Worm (Caenorhabditis elegans): Measurements from ENCODE around the gene T27D12.1.

Gene T27D12.1

DNA sequence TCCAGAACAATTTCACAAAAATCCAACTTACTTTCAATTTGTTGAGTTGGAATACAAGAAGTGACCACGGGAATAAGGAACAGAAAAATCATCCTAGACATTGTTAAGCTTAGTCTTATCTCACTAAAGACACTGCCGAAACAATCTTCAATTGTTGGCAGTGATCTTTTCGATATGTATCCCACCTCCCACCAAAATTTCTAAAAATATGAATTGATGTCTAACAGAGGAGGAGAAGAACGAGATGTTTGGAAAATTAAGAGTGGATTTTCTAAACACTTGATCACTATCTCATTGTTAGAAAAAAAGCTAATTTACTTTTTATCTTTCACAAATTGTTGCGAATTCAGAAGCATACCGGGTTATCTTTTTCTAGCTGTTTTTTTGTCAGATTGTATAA lies 9.9 kb upstream of the T27D12.1 start, which contains the start of gene clec-144:
clec-144 (minus strand) TSS at position 101 of the 400 bp plus-strand sequence.
- TF ChIP-seq efl-1 (GFP tag; optimal IDR thresholded peaks at IDR 0.05) (no peak), T07F8.4 (tag; optimal IDR thresholded peaks at IDR 0.05) (no peak), lin-54 (GFP tag; optimal IDR thresholded peaks at IDR 0.05) (no peak), C06A6.2 (GFP tag; conservative IDR thresholded peaks at IDR 0.05) (no peak), F57C9.4 (tag; optimal IDR thresholded peaks at IDR 0.05) (no peak), F33H1.4 (GFP tag; IDR thresholded peaks at IDR 0.05) (no peak), snpc-4 (GFP tag; optimal IDR thresholded peaks at IDR 0.05) (no peak), snpc-4 (tag; optimal IDR thresholded peaks at IDR 0.05) (no peak), nfyb-1 (GFP tag; IDR thresholded peaks at IDR 0.05) (no peak), atf-7 (tag; optimal IDR thresholded peaks at IDR 0.05) (no peak), attf-6 (GFP tag; IDR thresholded peaks at IDR 0.05) (no peak), ZK185.1 (tag; optimal IDR thresholded peaks at IDR 0.05; ENCODE audit: poor library complexity, severe bottlenecking) (no peak), lir-1 (GFP tag; conservative IDR thresholded peaks at IDR 0.05) (no peak), egl-18 (GFP tag; IDR thresholded peaks at IDR 0.05) (no peak), B0261.1 (tag; optimal IDR thresholded peaks at IDR 0.05) (no peak), B0336.3 (GFP tag; IDR thresholded peaks at IDR 0.05) (no peak), unc-62 (GFP tag; optimal IDR thresholded peaks at IDR 0.05) (no peak), him-1 (tag; optimal IDR thresholded peaks at IDR 0.05) (no peak), let-607 (tag; optimal IDR thresholded peaks at IDR 0.05) (no peak), snpc-3.4 (tag; optimal IDR thresholded peaks at IDR 0.05) (no peak)

DNA sequence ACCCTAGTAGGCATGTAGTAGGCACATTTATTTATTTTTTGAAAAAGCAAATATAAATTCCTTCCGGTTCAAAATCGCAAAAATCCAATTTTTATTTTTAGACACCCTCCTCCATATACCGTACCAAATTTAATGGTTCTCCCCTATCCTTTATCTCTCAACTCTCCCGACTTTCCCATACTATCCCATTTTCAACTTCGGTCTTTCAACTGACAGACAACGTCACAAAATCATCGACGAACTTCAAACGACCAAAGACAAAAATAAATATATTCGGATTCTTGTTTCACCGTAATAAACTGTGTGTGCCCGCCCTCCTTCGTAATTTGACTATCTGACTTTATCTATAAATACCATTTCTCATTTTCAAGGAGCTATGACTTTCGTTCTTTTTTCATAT lies 7.2 kb upstream of the T27D12.1 start, which contains the start of gene T27D12.6:
T27D12.6 (plus strand) TSS at position 301 of the 400 bp plus-strand sequence.
- no peak for TF ChIP-seq ceh-91 (GFP tag; IDR thresholded peaks at IDR 0.05)
- TF ChIP-seq egl-18 (GFP tag; IDR thresholded peaks at IDR 0.05), result no peak
- TF ChIP-seq madf-8 (GFP tag; conservative IDR thresholded peaks at IDR 0.05), result no peak
- TF ChIP-seq rpc-1 (optimal IDR thresholded peaks at IDR 0.05), result no peak
- TF ChIP-seq rpc-1 (tag; optimal IDR thresholded peaks at IDR 0.05), result no peak
- no peak for TF ChIP-seq ztf-6 (GFP tag; IDR thresholded peaks at IDR 0.05)
- TF ChIP-seq F39B2.1 (GFP tag; IDR thresholded peaks at IDR 0.05), result no peak
- no peak for TF ChIP-seq F57C9.4 (tag; optimal IDR thresholded peaks at IDR 0.05)
- no peak for TF ChIP-seq madf-10 (tag; optimal IDR thresholded peaks at IDR 0.05)
- no peak for TF ChIP-seq F10E7.11 (tag; optimal IDR thresholded peaks at IDR 0.05)
- no peak for TF ChIP-seq nhr-179 (tag; optimal IDR thresholded peaks at IDR 0.05)
- TF ChIP-seq Y67H2A.10 (GFP tag; conservative IDR thresholded peaks at IDR 0.05), result no peak
- no peak for TF ChIP-seq let-526 (GFP tag; IDR thresholded peaks at IDR 0.05)
- no peak for TF ChIP-seq lin-54 (GFP tag; optimal IDR thresholded peaks at IDR 0.05)
- no peak for TF ChIP-seq pha-4 (tag; optimal IDR thresholded peaks at IDR 0.05)

DNA sequence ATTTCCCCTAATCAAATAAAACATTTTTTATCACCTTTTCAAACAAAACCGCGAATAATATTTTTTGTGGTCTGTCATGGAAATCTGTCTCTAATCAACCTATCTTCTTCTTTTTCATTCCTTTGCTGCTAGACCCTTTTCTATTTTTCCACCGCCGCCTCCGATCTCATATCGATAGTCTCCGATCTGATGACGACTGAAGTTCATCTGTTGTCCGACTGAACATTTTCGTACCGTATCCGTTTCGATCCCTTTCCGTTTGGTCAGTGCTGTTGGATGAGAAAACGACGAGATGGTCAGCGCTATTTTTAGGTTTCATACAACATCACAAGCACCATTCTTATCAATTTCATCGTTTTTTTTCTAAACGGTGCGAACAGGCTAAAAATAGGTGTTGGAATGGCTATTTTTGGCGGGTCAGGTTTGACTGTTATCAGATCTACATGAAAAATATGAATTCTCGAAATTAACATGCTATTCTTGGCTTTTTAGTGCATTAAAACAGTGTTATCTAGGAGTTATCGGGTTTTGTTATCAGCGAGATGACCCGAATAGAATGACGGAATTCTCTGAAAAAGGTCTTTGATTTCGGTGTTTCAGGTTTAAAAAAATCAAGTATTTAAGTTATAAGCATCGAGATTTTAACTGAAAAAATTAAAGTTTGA lies 5.7 kb upstream of the T27D12.1 start:
- no peak for TF ChIP-seq efl-1 (GFP tag; optimal IDR thresholded peaks at IDR 0.05)
- TF ChIP-seq nhr-80 (tag; optimal IDR thresholded peaks at IDR 0.05), result peak; percentile 19
- no peak for TF ChIP-seq madf-8 (GFP tag; conservative IDR thresholded peaks at IDR 0.05)
- no peak for TF ChIP-seq hsf-1 (GFP tag; IDR thresholded peaks at IDR 0.05)
- TF ChIP-seq hmg-1.2 (GFP tag; IDR thresholded peaks at IDR 0.05), result no peak
- no peak for TF ChIP-seq ztf-25 (GFP tag; IDR thresholded peaks at IDR 0.05)
- no peak for TF ChIP-seq dox-1 (GFP tag; IDR thresholded peaks at IDR 0.05)
- TF ChIP-seq rcor-1 (GFP tag; IDR thresholded peaks at IDR 0.05), result no peak
- peak; percentile 66 for TF ChIP-seq ztf-26 (tag; optimal IDR thresholded peaks at IDR 0.05)
- no peak for TF ChIP-seq egl-44 (GFP tag; IDR thresholded peaks at IDR 0.05)
- no peak for TF ChIP-seq madf-10 (tag; optimal IDR thresholded peaks at IDR 0.05)
- TF ChIP-seq him-1 (tag; optimal IDR thresholded peaks at IDR 0.05), result no peak
- no peak for TF ChIP-seq madf-6 (GFP tag; IDR thresholded peaks at IDR 0.05)
- no peak for TF ChIP-seq ztf-28 (GFP tag; IDR thresholded peaks at IDR 0.05)
- TF ChIP-seq K11D2.4 (GFP tag; IDR thresholded peaks at IDR 0.05), result 0 out of 2 replicates have a peak, but pooled peaks have one; percentile 25
- TF ChIP-seq mes-4 (tag; optimal IDR thresholded peaks at IDR 0.05), result no peak
- peak; percentile 11 for TF ChIP-seq F22D6.2 (tag; optimal IDR thresholded peaks at IDR 0.05)
- TF ChIP-seq ets-4 (GFP tag; optimal IDR thresholded peaks at IDR 0.05), result no peak
- no peak for TF ChIP-seq hlh-12 (tag; optimal IDR thresholded peaks at IDR 0.05)
